Worm (Caenorhabditis elegans): ENCODE results near the gene str-135.

DNA sequence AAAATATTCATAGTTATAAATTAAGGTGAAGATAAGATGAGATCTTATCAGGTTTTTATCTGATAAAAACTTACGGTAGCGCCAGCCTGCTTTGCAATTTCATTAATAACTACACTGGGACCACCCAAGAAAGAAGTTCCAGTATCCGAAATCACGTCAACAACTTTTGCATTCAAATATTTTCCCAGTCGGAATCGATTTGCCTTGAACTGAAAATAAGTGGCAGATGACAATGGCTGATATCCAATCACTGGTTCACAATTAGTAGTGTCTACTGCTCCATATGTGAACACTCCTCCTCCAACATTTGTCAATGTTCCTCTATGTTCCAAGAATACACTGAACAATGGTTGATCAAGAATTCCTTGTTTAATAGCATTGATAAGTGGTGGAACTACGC lies 14.4 kb downstream of the str-135 start, which contains the start of gene F21F8.5:
- TF ChIP-seq ccch-3 (GFP tag; optimal IDR thresholded peaks at IDR 0.05) (no peak), Y67H2A.10 (GFP tag; conservative IDR thresholded peaks at IDR 0.05) (no peak), B0261.1 (tag; optimal IDR thresholded peaks at IDR 0.05) (no peak), him-1 (tag; optimal IDR thresholded peaks at IDR 0.05) (no peak), ztf-25 (GFP tag; IDR thresholded peaks at IDR 0.05) (no peak), lir-1 (GFP tag; conservative IDR thresholded peaks at IDR 0.05) (no peak), ama-1 (optimal IDR thresholded peaks at IDR 0.05) (no peak), ama-1 (GFP tag; optimal IDR thresholded peaks at IDR 0.05) (no peak), K12H6.12 (tag; optimal IDR thresholded peaks at IDR 0.05) (no peak), F39B2.1 (GFP tag; IDR thresholded peaks at IDR 0.05) (no peak), athp-1 (tag; optimal IDR thresholded peaks at IDR 0.05) (no peak)

Measured in whole organism, young adult.